Worm (Caenorhabditis elegans): ENCODE results near the gene meg-3.

- no peak for TF ChIP-seq hnd-1 (tag; optimal IDR thresholded peaks at IDR 0.05)
- no peak for TF ChIP-seq ceh-36 (tag; optimal IDR thresholded peaks at IDR 0.05)
- no peak for TF ChIP-seq tbx-37 (GFP tag; conservative IDR thresholded peaks at IDR 0.05)
- no peak for TF ChIP-seq ama-1 (optimal IDR thresholded peaks at IDR 0.05)
- no peak for TF ChIP-seq tra-4 (tag; optimal IDR thresholded peaks at IDR 0.05)
- TF ChIP-seq F13C5.2 (tag; optimal IDR thresholded peaks at IDR 0.05) = no peak
- TF ChIP-seq ceh-13 (GFP tag; optimal IDR thresholded peaks at IDR 0.05) = no peak
- no peak for TF ChIP-seq ets-7 (tag; optimal IDR thresholded peaks at IDR 0.05)
- TF ChIP-seq hmbx-1 (tag; optimal IDR thresholded peaks at IDR 0.05) = no peak
- TF ChIP-seq hmg-4 (GFP tag; optimal IDR thresholded peaks at IDR 0.05) = no peak
- TF ChIP-seq flt-1 (GFP tag; IDR thresholded peaks at IDR 0.05) = no peak
- no peak for TF ChIP-seq sea-1 (GFP tag; conservative IDR thresholded peaks at IDR 0.05)
- TF ChIP-seq B0310.2 (tag; optimal IDR thresholded peaks at IDR 0.05) = no peak
Observed at ce11 chrX:1997934-1998333, 8.5 kb upstream of the meg-3 start, which contains the start of gene Y40A1A.3.

Measured in whole organism, early embryonic.